Fruit fly (Drosophila melanogaster) whole organism, pupa: ENCODE results near the gene aqz.
A peak's percentile ranks its signal among the peaks of the same experiment; 100 is the strongest.

Experiments
- CG10348 ChIP-seq: fragments of 200-800 bp; sonication (Bioruptor generic); IDR thresholded peaks from 2 replicates; pipeline ENCODE4 v1.3.6; 2022; ENCODE audit warnings: missing biosample characterization, missing genetic modification characterization
- CG13204 ChIP-seq: fragments of 200-800 bp; sonication (Bioruptor generic); optimal IDR thresholded peaks from 2 replicates; lab custom pipeline; 2018; ENCODE audit warnings: missing biosample characterization, mild to moderate bottlenecking, missing genetic modification characterization, moderate library complexity
- CG15710 ChIP-seq: fragments of 200-800 bp; sonication (Bioruptor generic); optimal IDR thresholded peaks from 2 replicates; lab custom pipeline; 2018; ENCODE audit warnings: missing biosample characterization, mild to moderate bottlenecking, missing genetic modification characterization, moderate library complexity
- CG17806 ChIP-seq: fragments of 200-800 bp; sonication (Bioruptor generic); optimal IDR thresholded peaks from 2 replicates; lab custom pipeline; 2018; ENCODE audit warnings: missing biosample characterization, mild to moderate bottlenecking, missing genetic modification characterization, moderate library complexity
- CG32121 ChIP-seq: fragments of 200-800 bp; sonication (Bioruptor generic); IDR thresholded peaks from 2 replicates; pipeline ENCODE4 v1.3.6; 2022; ENCODE audit warnings: missing biosample characterization, missing genetic modification characterization
- CG34367 ChIP-seq: fragments of 200-800 bp; sonication (Bioruptor generic); optimal IDR thresholded peaks from 2 replicates; lab custom pipeline; 2018; ENCODE audit warnings: missing biosample characterization, mild to moderate bottlenecking, missing genetic modification characterization
- CG4496 ChIP-seq: fragments of 200-800 bp; sonication (Bioruptor generic); IDR thresholded peaks from 3 replicates; pipeline ENCODE4 v1.3.6; 2022; ENCODE audit warnings: missing biosample characterization, missing genetic modification characterization
- CG8301 ChIP-seq: fragments of 200-800 bp; sonication (Bioruptor generic); optimal IDR thresholded peaks from 2 replicates; lab custom pipeline; 2018; ENCODE audit warnings: missing biosample characterization, mild to moderate bottlenecking, missing genetic modification characterization
- CG9948 ChIP-seq: fragments of 200-800 bp; sonication (Bioruptor generic); optimal IDR thresholded peaks from 2 replicates; lab custom pipeline; 2018; ENCODE audit warnings: missing biosample characterization, mild to moderate bottlenecking, missing genetic modification characterization, moderate library complexity
- EcR ChIP-seq: fragments of 200-800 bp; sonication (Bioruptor generic); optimal IDR thresholded peaks from 3 replicates; lab custom pipeline; 2019; ENCODE audit warnings: missing biosample characterization, missing genetic modification characterization, mild to moderate bottlenecking, moderate library complexity, missing genetic modification reagents
- Ets98B ChIP-seq: fragments of 200-800 bp; sonication (Bioruptor generic); IDR thresholded peaks from 2 replicates; pipeline ENCODE4 v1.3.6; 2022; ENCODE audit warnings: missing biosample characterization, missing genetic modification characterization
- fd96Ca ChIP-seq: fragments of 200-800 bp; sonication (Bioruptor generic); IDR thresholded peaks from 3 replicates; pipeline ENCODE4 v1.3.6; 2022; ENCODE audit warnings: missing biosample characterization, missing genetic modification characterization
- gl ChIP-seq: fragments of 200-800 bp; sonication (Bioruptor generic); optimal IDR thresholded peaks from 2 replicates; lab custom pipeline; 2018; ENCODE audit warnings: missing biosample characterization, mild to moderate bottlenecking, missing genetic modification characterization
- rn ChIP-seq: fragments of 200-800 bp; sonication (Bioruptor generic); IDR thresholded peaks from 2 replicates; pipeline ENCODE4 v1.3.6; 2022; ENCODE audit warnings: missing biosample characterization, missing genetic modification characterization

dm6 chr3R:8784788-8785187 lies 35.7 kb downstream of the aqz start:
- TF ChIP-seq EcR (GFP tag; lab: Kevin White, UChicago) (no peak), CG9948 (tag; lab: Kevin White, UChicago) (no peak), CG15710 (no peak), Ets98B (peak; percentile 73), CG32121 (peak; percentile 80), fd96Ca (GFP tag; lab: Robert Waterston, UW) (peak; percentile 62; the same call in 2 of the 3 replicates), CG4496 (GFP tag; lab: Robert Waterston, UW) (peak; percentile 85), CG17806 (tag; lab: Kevin White, UChicago) (no peak), CG34367 (no peak), rn (peak; percentile 47; the same call in 1 of the 2 replicates), CG13204 (GFP tag; lab: Kevin White, UChicago) (no peak), CG8301 (no peak), gl (tag; lab: Kevin White, UChicago) (no peak), CG10348 (GFP tag; lab: Robert Waterston, UW) (peak; percentile 10; the same call in 1 of the 2 replicates)
